Fruit fly (Drosophila melanogaster) S2 (cell line): ENCODE measurements around the gene CycD.

ENCODE experiments used
- CG8478 ChIP-seq: fragments of >200 bp; optimal IDR thresholded peaks from 2 replicates; lab custom pipeline; 2018
- CTCF ChIP-seq, 2 experiments: fragments of >200 bp; optimal IDR thresholded peaks; 2 replicates each; lab custom pipeline; 2018

dm6 chrX:15859869-15860268, 49.6 kb downstream of the CycD start, which contains the start of gene Gbeta13F:
- no peak for TF ChIP-seq CTCF (optimal IDR thresholded peaks at IDR 0.05; lab: Kevin White, UChicago)
- no peak for TF ChIP-seq CG8478
